Fruit fly (Drosophila melanogaster) whole organism, embryonic: ENCODE data around the gene CG33946.

Experiments used
- Awh ChIP-seq: fragments of 200-800 bp; sonication (Bioruptor generic); IDR thresholded peaks from 2 replicates; pipeline ENCODE4, ENCODE4 v1.3.6; 2022; ENCODE audit warnings: missing biosample characterization, missing genetic modification characterization
- BtbVII ChIP-seq: fragments of 200-800 bp; sonication (Bioruptor generic); optimal IDR thresholded peaks from 3 replicates; lab custom pipeline; 2017; ENCODE audit warnings: missing biosample characterization, mild to moderate bottlenecking, missing genetic modification characterization
- Bteb2 ChIP-seq: fragments of 200-800 bp; sonication (Bioruptor generic); optimal IDR thresholded peaks from 2 replicates; lab custom pipeline; 2016; ENCODE audit warnings: missing biosample characterization, missing genetic modification characterization
- CG10654 ChIP-seq: fragments of 200-800 bp; sonication (Bioruptor generic); optimal IDR thresholded peaks from 2 replicates; lab custom pipeline; 2016; ENCODE audit warnings: missing biosample characterization, missing genetic modification characterization
- CG12071 ChIP-seq: fragments of 200-800 bp; sonication (Bioruptor generic); optimal IDR thresholded peaks from 3 replicates; lab custom pipeline; 2018; ENCODE audit warnings: missing biosample characterization, mild to moderate bottlenecking, missing genetic modification characterization
- CG12744 ChIP-seq: fragments of 200-800 bp; sonication (Bioruptor generic); optimal IDR thresholded peaks from 2 replicates; lab custom pipeline; 2016; ENCODE audit warnings: missing biosample characterization, missing genetic modification characterization
- CG15514 ChIP-seq: fragments of 200-800 bp; sonication (Bioruptor generic); optimal IDR thresholded peaks from 3 replicates; lab custom pipeline; 2017; ENCODE audit warnings: missing biosample characterization, missing genetic modification characterization, mild to moderate bottlenecking, moderate library complexity, missing genetic modification reagents
- CG16863 ChIP-seq: fragments of 200-800 bp; sonication (Bioruptor generic); optimal IDR thresholded peaks from 3 replicates; lab custom pipeline; 2016; ENCODE audit warnings: missing biosample characterization, missing genetic modification characterization
- CG4282 ChIP-seq: fragments of 200-800 bp; sonication (Bioruptor generic); optimal IDR thresholded peaks from 2 replicates; lab custom pipeline; 2016; ENCODE audit warnings: missing biosample characterization, missing genetic modification characterization
- CG6272 ChIP-seq: fragments of 200-800 bp; sonication (Bioruptor generic); IDR thresholded peaks from 2 replicates; pipeline ENCODE4 v1.3.6; 2022; ENCODE audit warnings: missing biosample characterization, missing genetic modification characterization
- CG7357 ChIP-seq: fragments of 200-800 bp; sonication (Bioruptor generic); IDR thresholded peaks from 3 replicates; pipeline ENCODE4 v1.3.6; 2022; ENCODE audit warnings: missing biosample characterization, missing genetic modification characterization
- CG7745 ChIP-seq: fragments of 200-800 bp; sonication (Bioruptor generic); optimal IDR thresholded peaks from 2 replicates; lab custom pipeline; 2018; ENCODE audit warnings: missing biosample characterization, mild to moderate bottlenecking, missing genetic modification characterization, moderate library complexity
- CG8478 ChIP-seq: fragments of >200 bp; optimal IDR thresholded peaks from 2 replicates; lab custom pipeline; 2018
- CHES-1-like ChIP-seq: fragments of 200-800 bp; sonication (Bioruptor generic); optimal IDR thresholded peaks from 2 replicates; lab custom pipeline; 2016; ENCODE audit warnings: missing biosample characterization, missing genetic modification characterization
- Drgx ChIP-seq: fragments of 200-800 bp; sonication (Bioruptor generic); IDR thresholded peaks from 2 replicates; pipeline ENCODE4 v1.3.6; 2022; ENCODE audit warnings: missing biosample characterization, missing genetic modification characterization
- Ets65A ChIP-seq: fragments of 200-800 bp; sonication (Bioruptor generic); peaks from one replicate; lab custom pipeline; 2016; ENCODE audit warnings: missing biosample characterization, missing genetic modification characterization
- Ets97D ChIP-seq: fragments of 200-800 bp; sonication (Bioruptor generic); optimal IDR thresholded peaks from 3 replicates; lab custom pipeline; 2016; ENCODE audit warnings: missing biosample characterization, missing genetic modification characterization
- H15 ChIP-seq: fragments of 200-800 bp; sonication (Bioruptor generic); IDR thresholded peaks from 3 replicates; pipeline ENCODE4 v1.3.6; 2022; ENCODE audit warnings: missing biosample characterization, missing genetic modification characterization
- H2.0 ChIP-seq: fragments of 200-800 bp; sonication (Bioruptor generic); IDR thresholded peaks from 2 replicates; pipeline ENCODE4 v1.3.6; 2022; ENCODE audit warnings: missing biosample characterization, missing genetic modification characterization
- HLH54F ChIP-seq: fragments of 200-800 bp; sonication (Bioruptor generic); optimal IDR thresholded peaks from 3 replicates; lab custom pipeline; 2016; ENCODE audit warnings: missing biosample characterization, missing genetic modification characterization
- Hey ChIP-seq: fragments of 200-800 bp; sonication (Bioruptor generic); optimal IDR thresholded peaks from 3 replicates; lab custom pipeline; 2018; ENCODE audit warnings: missing biosample characterization, mild to moderate bottlenecking, missing genetic modification characterization
- Hsf ChIP-seq: fragments of 200-800 bp; sonication (Bioruptor generic); optimal IDR thresholded peaks from 3 replicates; lab custom pipeline; 2016; ENCODE audit warnings: missing biosample characterization, missing genetic modification characterization
- Lpt ChIP-seq: fragments of >200 bp; optimal IDR thresholded peaks from 2 replicates; lab custom pipeline; 2018; ENCODE audit warnings: missing biosample characterization, missing genetic modification characterization
- MBD-R2 ChIP-seq: fragments of 200-800 bp; sonication (Bioruptor generic); IDR thresholded peaks from 2 replicates; pipeline ENCODE4 v1.3.6; 2022; ENCODE audit warnings: missing biosample characterization, missing genetic modification characterization
- MESR4 ChIP-seq: fragments of 200-800 bp; sonication (Bioruptor generic); optimal IDR thresholded peaks from 2 replicates; lab custom pipeline; 2018; ENCODE audit warnings: missing biosample characterization, mild to moderate bottlenecking, missing genetic modification characterization, moderate library complexity
- Optix ChIP-seq: fragments of 200-800 bp; sonication (Bioruptor generic); IDR thresholded peaks from 3 replicates; pipeline ENCODE4 v1.3.6; 2022; ENCODE audit warnings: missing biosample characterization, missing genetic modification characterization
- Ravus ChIP-seq: fragments of 200-800 bp; sonication (Bioruptor generic); IDR thresholded peaks from 2 replicates; pipeline ENCODE4 v1.3.6; 2022; ENCODE audit warnings: missing biosample characterization, missing genetic modification characterization
- TFAM ChIP-seq: fragments of 200-800 bp; sonication (Bioruptor generic); optimal IDR thresholded peaks from 2 replicates; lab custom pipeline; 2017; ENCODE audit warnings: missing biosample characterization, missing genetic modification characterization, inconsistent platforms
- Trl ChIP-seq, 3 experiments: fragments of >200 bp in 2 of 3; fragments of 200-800 bp in 1 of 3; sonication (Bioruptor generic) in 1 of 3; optimal IDR thresholded peaks; 2 replicates in 1 of 3; 3 replicates in 2 of 3; lab custom pipeline; 2016 to 2017; ENCODE audit warnings: missing biosample characterization in 1 of 3, missing genetic modification characterization in 1 of 3
- ac ChIP-seq: fragments of 200-800 bp; sonication (Bioruptor generic); optimal IDR thresholded peaks from 3 replicates; lab custom pipeline; 2017; ENCODE audit warnings: missing biosample characterization, mild to moderate bottlenecking, missing genetic modification characterization
- ato ChIP-seq: fragments of 200-800 bp; sonication (Bioruptor generic); IDR thresholded peaks from 2 replicates; pipeline ENCODE4 v1.3.6; 2022; ENCODE audit warnings: missing biosample characterization, missing genetic modification characterization; ENCODE audit not compliant: partially characterized antibody
- az2 ChIP-seq: fragments of 200-800 bp; sonication (Bioruptor generic); optimal IDR thresholded peaks from 3 replicates; lab custom pipeline; 2016; ENCODE audit warnings: missing biosample characterization, missing genetic modification characterization
- cad ChIP-seq: fragments of >200 bp; optimal IDR thresholded peaks from 2 replicates; lab custom pipeline; 2017; ENCODE audit warnings: missing biosample characterization, missing genetic modification characterization
- chm ChIP-seq: fragments of 200-800 bp; sonication (Bioruptor generic); IDR thresholded peaks from 2 replicates; pipeline ENCODE4 v1.3.6; 2022; ENCODE audit warnings: missing biosample characterization, missing genetic modification characterization
- corto ChIP-seq: fragments of 200-800 bp; sonication (Bioruptor generic); optimal IDR thresholded peaks from 2 replicates; lab custom pipeline; 2016; ENCODE audit warnings: missing biosample characterization, mild to moderate bottlenecking, missing genetic modification characterization, moderate library complexity
- crp ChIP-seq, 2 experiments: fragments of 200-800 bp; sonication (Bioruptor generic); optimal IDR thresholded peaks; 2 replicates in 1 of 2; 3 replicates in 1 of 2; lab custom pipeline; 2017; ENCODE audit warnings: missing biosample characterization in 2 of 2, missing genetic modification characterization in 2 of 2, mild to moderate bottlenecking in 1 of 2, moderate library complexity in 1 of 2
- dm ChIP-seq: fragments of 200-800 bp; sonication (Bioruptor generic); optimal IDR thresholded peaks from 3 replicates; lab custom pipeline; 2016; ENCODE audit warnings: missing biosample characterization, missing genetic modification characterization
- dmrt11E ChIP-seq: fragments of 200-800 bp; sonication (Bioruptor generic); optimal IDR thresholded peaks from 3 replicates; lab custom pipeline; 2018; ENCODE audit warnings: missing biosample characterization, mild to moderate bottlenecking, missing genetic modification characterization, moderate library complexity
- eve ChIP-seq, 2 experiments: fragments of >200 bp; optimal IDR thresholded peaks; 2 replicates each; lab custom pipeline; 2017; ENCODE audit warnings: missing biosample characterization in 2 of 2, missing genetic modification characterization in 2 of 2
- fd102C ChIP-seq: fragments of 200-800 bp; sonication (Bioruptor generic); optimal IDR thresholded peaks from 2 replicates; lab custom pipeline; 2018; ENCODE audit warnings: missing biosample characterization, mild to moderate bottlenecking, missing genetic modification characterization, moderate library complexity
- gce ChIP-seq: fragments of 200-800 bp; sonication (Bioruptor generic); IDR thresholded peaks from 3 replicates; pipeline ENCODE4 v1.3.6; 2022; ENCODE audit warnings: missing biosample characterization, missing genetic modification characterization
- gem ChIP-seq: fragments of 200-800 bp; sonication (Bioruptor generic); optimal IDR thresholded peaks from 2 replicates; lab custom pipeline; 2019; ENCODE audit warnings: missing biosample characterization, mild to moderate bottlenecking, missing genetic modification characterization, moderate library complexity
- gsb-n ChIP-seq: fragments of 200-800 bp; sonication (Bioruptor generic); optimal IDR thresholded peaks from 3 replicates; lab custom pipeline; 2018; ENCODE audit warnings: missing biosample characterization, mild to moderate bottlenecking, missing genetic modification characterization
- hkb ChIP-seq, 2 experiments: fragments of 200-800 bp in 1 of 2; fragments of >200 bp in 1 of 2; sonication (Bioruptor generic) in 1 of 2; IDR thresholded peaks in 1 of 2; optimal IDR thresholded peaks in 1 of 2; 2 replicates each; pipeline versions ENCODE4 v1.3.6 to Lab custom; 2017 to 2022; ENCODE audit warnings: missing biosample characterization in 1 of 2, missing genetic modification characterization in 1 of 2
- jigr1 ChIP-seq: fragments of 200-800 bp; sonication (Bioruptor generic); IDR thresholded peaks from 3 replicates; pipeline ENCODE4 v1.3.6; 2022; ENCODE audit warnings: missing biosample characterization, missing genetic modification characterization
- jing ChIP-seq: fragments of 200-800 bp; sonication (Bioruptor generic); optimal IDR thresholded peaks from 2 replicates; lab custom pipeline; 2018; ENCODE audit warnings: missing biosample characterization, mild to moderate bottlenecking, missing genetic modification characterization
- pan ChIP-seq, 4 experiments: fragments of >200 bp in 3 of 4; fragments of 200-800 bp in 1 of 4; sonication (Bioruptor generic) in 1 of 4; optimal IDR thresholded peaks in 3 of 4; IDR thresholded peaks in 1 of 4; 2 replicates each; pipeline versions ENCODE4 v1.3.6 to Lab custom; 2017 to 2022; ENCODE audit warnings: missing biosample characterization in 2 of 4, missing genetic modification characterization in 2 of 4, mixed read lengths in 1 of 4
- pita ChIP-seq: fragments of 200-800 bp; sonication (Bioruptor generic); optimal IDR thresholded peaks from 2 replicates; lab custom pipeline; 2017; ENCODE audit warnings: missing biosample characterization, mild to moderate bottlenecking, missing genetic modification characterization
- run ChIP-seq: fragments of 200-800 bp; sonication (Bioruptor generic); optimal IDR thresholded peaks from 3 replicates; lab custom pipeline; 2018; ENCODE audit warnings: missing biosample characterization, mild to moderate bottlenecking, missing genetic modification characterization
- vfl ChIP-seq: fragments of 200-800 bp; sonication (Bioruptor generic); optimal IDR thresholded peaks from 2 replicates; lab custom pipeline; 2016; ENCODE audit warnings: missing biosample characterization, missing genetic modification characterization

CG33946 gene

dm6 chr3L:6184884-6185438 lies 35.4 kb upstream of the CG33946 start, which contains the start of the genes D19B and CG43293 (continued):
- TF ChIP-seq Drgx (peak; percentile 92), hkb (optimal IDR thresholded peaks at IDR 0.05; lab: Kevin White, UChicago) (no peak), hkb (GFP tag; IDR thresholded peaks at IDR 0.05; lab: Robert Waterston, UW) (peak; percentile 91), chm (GFP tag; lab: Robert Waterston, UW) (peak; percentile 97), CHES-1-like (GFP tag; lab: Kevin White, UChicago) (peak; percentile 92), Ets65A (GFP tag; lab: Kevin White, UChicago) (peak; percentile 98), CG15514 (peak; percentile 85), ato (GFP tag; lab: Robert Waterston, UW) (peak; percentile 62), gce (GFP tag; lab: Robert Waterston, UW) (peak; percentile 92), cad (GFP tag; lab: Kevin White, UChicago) (no peak), Hey (tag; lab: Kevin White, UChicago) (peak; percentile 23), jigr1 (GFP tag; lab: Robert Waterston, UW) (0 out of 3 replicates have a peak, but pooled peaks have one; percentile 24), CG12744 (GFP tag; lab: Kevin White, UChicago) (peak; percentile 78), eve (GFP tag; optimal IDR thresholded peaks at IDR 0.05; lab: Kevin White, UChicago) (no peak), Ravus (peak; percentile 61), dm (GFP tag; lab: Kevin White, UChicago) (peak; percentile 91), CG10654 (peak; percentile 86), fd102C (GFP tag; lab: Kevin White, UChicago) (peak; percentile 12), run (tag; lab: Kevin White, UChicago) (no peak), Awh (GFP tag; lab: Robert Waterston, UW) (peak; percentile 93), az2 (peak; percentile 94), TFAM (peak; percentile 47), MBD-R2 (GFP tag; lab: Robert Waterston, UW) (peak; percentile 98), H2.0 (peak; percentile 93), CG4282 (GFP tag; lab: Kevin White, UChicago) (peak; percentile 70), Lpt (GFP tag; lab: Kevin White, UChicago) (no peak), Trl (optimal IDR thresholded peaks at IDR 0.05; lab: Kevin White, UChicago) (no peak), Trl (GFP tag; optimal IDR thresholded peaks at IDR 0.05; lab: Kevin White, UChicago) (peak; percentile 87), Hsf (GFP tag; lab: Kevin White, UChicago) (peak; percentile 86), Bteb2 (GFP tag; lab: Kevin White, UChicago) (peak; percentile 78), H15 (GFP tag; lab: Robert Waterston, UW) (peak; percentile 87), CG7745 (no peak), crp (GFP tag; optimal IDR thresholded peaks at IDR 0.05; lab: Kevin White, UChicago) (peak in 1 of 2 experiments; percentile 38), CG6272 (peak; percentile 81), pita (GFP tag; lab: Kevin White, UChicago) (no peak), CG7357 (GFP tag; lab: Robert Waterston, UW) (peak; percentile 54; the same call in 1 of the 3 replicates), CG8478 (lab: Kevin White, UChicago) (peak; percentile 77), jing (GFP tag; lab: Kevin White, UChicago) (no peak), CG12071 (GFP tag; lab: Kevin White, UChicago) (peak; percentile 88), corto (GFP tag; lab: Kevin White, UChicago) (no peak), Ets97D (GFP tag; lab: Kevin White, UChicago) (peak; percentile 74), pan (optimal IDR thresholded peaks at IDR 0.05; lab: Kevin White, UChicago) (peak in 1 of 2 experiments; percentile 36), pan (GFP tag; optimal IDR thresholded peaks at IDR 0.05 in 1 of 2, IDR thresholded peaks at IDR 0.05 in 1 of 2) (peak in 1 of 2 experiments; percentile 92), Optix (GFP tag; lab: Robert Waterston, UW) (peak; percentile 93), BtbVII (GFP tag; lab: Kevin White, UChicago) (peak; percentile 81), gsb-n (tag; lab: Kevin White, UChicago) (peak; percentile 82), HLH54F (GFP tag; lab: Kevin White, UChicago) (peak; percentile 91), vfl (peak; percentile 87), gem (tag; lab: Kevin White, UChicago) (peak; percentile 90), MESR4 (peak; percentile 92), CG16863 (peak; percentile 80), ac (peak; percentile 28), dmrt11E (peak; percentile 78)
